Worm (Caenorhabditis elegans): ENCODE results near the gene F31F4.11.

DNA sequence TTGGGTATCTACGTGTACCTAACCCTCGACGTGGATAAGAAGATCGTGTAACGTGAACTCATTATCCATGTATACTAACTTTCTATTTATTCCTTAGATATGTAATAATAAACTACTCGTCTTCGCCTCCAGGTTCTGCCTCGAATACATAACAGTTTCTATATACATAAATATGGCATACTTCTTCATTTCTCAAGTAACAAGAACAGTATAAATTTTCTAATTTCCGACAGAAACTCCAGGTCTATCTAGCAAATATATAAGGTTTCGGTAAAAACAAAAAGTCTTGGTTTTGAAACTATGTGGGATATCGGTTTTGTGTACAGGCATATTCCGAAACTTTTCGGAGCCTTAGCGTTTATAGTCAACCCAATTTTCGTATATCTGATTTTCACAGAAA is 25.9 kb downstream of the F31F4.11 start, which contains the start of gene srj-37:
- TF ChIP-seq ama-1 (optimal IDR thresholded peaks at IDR 0.05) (no peak), tbx-11 (GFP tag; IDR thresholded peaks at IDR 0.05) (no peak), hnd-1 (tag; optimal IDR thresholded peaks at IDR 0.05) (no peak), ets-7 (tag; optimal IDR thresholded peaks at IDR 0.05) (no peak), ceh-13 (GFP tag; optimal IDR thresholded peaks at IDR 0.05) (no peak), flt-1 (GFP tag; IDR thresholded peaks at IDR 0.05) (no peak), pes-1 (GFP tag; IDR thresholded peaks at IDR 0.05) (no peak), hmg-4 (GFP tag; optimal IDR thresholded peaks at IDR 0.05) (no peak), sea-1 (GFP tag; conservative IDR thresholded peaks at IDR 0.05) (no peak), tra-4 (tag; optimal IDR thresholded peaks at IDR 0.05) (no peak), aly-1 (tag; optimal IDR thresholded peaks at IDR 0.05) (no peak), scrt-1 (GFP tag; IDR thresholded peaks at IDR 0.05) (no peak)
